Worm (Caenorhabditis elegans) whole organism, midembryonic: Measurements from ENCODE around the gene mccc-1.

Source experiments
- T22C8.4 ChIP-seq: fragments of 200-800 bp; sonication (Bioruptor generic); IDR thresholded peaks from 2 replicates; pipeline ENCODE4 v1.3.6; 2022; ENCODE audit warnings: missing genetic modification characterization, missing compliant biosample characterization
- cog-1 ChIP-seq: sonication (generic microtip); optimal IDR thresholded peaks from 2 replicates; lab custom pipeline; 2016; ENCODE audit warnings: missing genetic modification characterization, missing compliant biosample characterization
- flt-1 ChIP-seq: fragments of 200-800 bp; sonication (Bioruptor generic); IDR thresholded peaks from 2 replicates; pipeline ENCODE4 v1.3.6; 2022; ENCODE audit warnings: missing genetic modification characterization, missing compliant biosample characterization
- klf-2 ChIP-seq: fragments of 200-800 bp; sonication (Bioruptor generic); conservative IDR thresholded peaks from 2 replicates; pipeline ENCODE4 v1.3.6; 2022; ENCODE audit warnings: missing genetic modification reagents, missing genetic modification characterization, missing compliant biosample characterization
- med-1 ChIP-seq: sonication (generic microtip); optimal IDR thresholded peaks from 2 replicates; lab custom pipeline; 2017; ENCODE audit warnings: missing genetic modification characterization, mild to moderate bottlenecking, missing compliant biosample characterization, antibody characterized with exemption, missing genetic modification reagents; ENCODE audit not compliant: insufficient read depth
- ref-1 ChIP-seq: fragments of 200-800 bp; sonication (Bioruptor generic); conservative IDR thresholded peaks from 2 replicates; pipeline ENCODE4 v1.3.6; 2022; ENCODE audit warnings: missing genetic modification reagents, missing genetic modification characterization, missing compliant biosample characterization
- tab-1 ChIP-seq: fragments of 200-800 bp; sonication (Bioruptor generic); IDR thresholded peaks from 2 replicates; pipeline ENCODE4 v1.3.6; 2022; ENCODE audit warnings: missing genetic modification characterization, missing compliant biosample characterization

- TF ChIP-seq flt-1: no peak
- TF ChIP-seq med-1: no peak
- TF ChIP-seq klf-2 (GFP tag; lab: Robert Waterston, UW): no peak
- TF ChIP-seq cog-1 (tag; lab: Kevin White, UChicago): no peak
- no peak for TF ChIP-seq ref-1 (GFP tag; lab: Robert Waterston, UW)
- TF ChIP-seq tab-1 (GFP tag; lab: Robert Waterston, UW): no peak
- no peak for TF ChIP-seq T22C8.4 (GFP tag; lab: Robert Waterston, UW)
Observed at ce11 chrIV:9843760-9844159, 40.6 kb upstream of the mccc-1 start, which contains the start of gene nspd-2.
